Fruit fly (Drosophila melanogaster) S2 (cell line): ENCODE measurements around the gene teq.

Source experiments
- CG8478 ChIP-seq: fragments of >200 bp; optimal IDR thresholded peaks from 2 replicates; lab custom pipeline; 2018
- CTCF ChIP-seq, 2 experiments: fragments of >200 bp; optimal IDR thresholded peaks; 2 replicates each; lab custom pipeline; 2018

teq gene

DNA sequence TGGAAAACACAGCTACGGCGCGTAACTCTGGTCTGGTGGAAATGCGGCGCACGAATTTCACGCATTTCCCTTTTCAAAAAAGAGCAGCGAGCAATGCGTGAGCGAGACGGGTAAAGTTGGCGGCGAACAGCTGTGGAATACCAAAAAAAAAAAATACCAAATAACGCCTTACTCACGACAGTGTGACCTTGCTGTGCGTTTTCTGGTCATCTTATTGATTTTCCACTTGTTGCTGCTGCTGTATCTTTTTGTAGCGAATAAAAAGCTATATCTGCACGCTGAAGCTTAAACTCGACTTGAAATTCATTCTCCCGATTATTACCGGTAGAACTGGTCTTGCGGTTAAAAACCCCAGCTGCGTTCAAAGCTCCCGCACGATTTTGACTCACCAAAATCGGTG, 59.9 kb downstream of the teq start, which contains the start of the genes bol and Dhpr:
Gene bol, minus strand, starts transcription at position 57 of the 400 bp plus-strand sequence.
Gene Dhpr, plus strand, starts transcription at position 212 of the 400 bp plus-strand sequence.
- TF ChIP-seq CTCF (optimal IDR thresholded peaks at IDR 0.05; lab: Kevin White, UChicago) (peak; percentile 28 to 48), CG8478 (no peak)

DNA sequence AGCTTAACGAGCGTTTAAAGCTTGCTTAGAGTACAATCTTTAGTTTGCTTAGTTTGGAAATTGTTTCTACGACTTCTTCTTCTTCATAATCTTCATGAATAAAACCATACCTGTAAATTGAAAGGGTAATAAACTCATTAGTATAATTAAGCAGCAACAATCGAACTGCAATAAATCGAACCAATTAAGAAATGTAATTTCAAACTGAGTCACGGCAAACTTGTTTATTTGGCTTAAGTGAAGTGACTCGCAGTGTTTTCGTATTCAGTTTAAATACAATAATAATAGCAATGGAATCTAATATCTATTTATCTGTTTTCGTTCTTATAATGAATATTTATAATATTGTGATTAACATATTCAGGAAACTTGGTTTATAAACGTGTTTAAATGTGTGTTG, 61.3 kb downstream of the teq start:
- TF ChIP-seq CTCF (optimal IDR thresholded peaks at IDR 0.05; lab: Kevin White, UChicago): no peak
- TF ChIP-seq CG8478: no peak

DNA sequence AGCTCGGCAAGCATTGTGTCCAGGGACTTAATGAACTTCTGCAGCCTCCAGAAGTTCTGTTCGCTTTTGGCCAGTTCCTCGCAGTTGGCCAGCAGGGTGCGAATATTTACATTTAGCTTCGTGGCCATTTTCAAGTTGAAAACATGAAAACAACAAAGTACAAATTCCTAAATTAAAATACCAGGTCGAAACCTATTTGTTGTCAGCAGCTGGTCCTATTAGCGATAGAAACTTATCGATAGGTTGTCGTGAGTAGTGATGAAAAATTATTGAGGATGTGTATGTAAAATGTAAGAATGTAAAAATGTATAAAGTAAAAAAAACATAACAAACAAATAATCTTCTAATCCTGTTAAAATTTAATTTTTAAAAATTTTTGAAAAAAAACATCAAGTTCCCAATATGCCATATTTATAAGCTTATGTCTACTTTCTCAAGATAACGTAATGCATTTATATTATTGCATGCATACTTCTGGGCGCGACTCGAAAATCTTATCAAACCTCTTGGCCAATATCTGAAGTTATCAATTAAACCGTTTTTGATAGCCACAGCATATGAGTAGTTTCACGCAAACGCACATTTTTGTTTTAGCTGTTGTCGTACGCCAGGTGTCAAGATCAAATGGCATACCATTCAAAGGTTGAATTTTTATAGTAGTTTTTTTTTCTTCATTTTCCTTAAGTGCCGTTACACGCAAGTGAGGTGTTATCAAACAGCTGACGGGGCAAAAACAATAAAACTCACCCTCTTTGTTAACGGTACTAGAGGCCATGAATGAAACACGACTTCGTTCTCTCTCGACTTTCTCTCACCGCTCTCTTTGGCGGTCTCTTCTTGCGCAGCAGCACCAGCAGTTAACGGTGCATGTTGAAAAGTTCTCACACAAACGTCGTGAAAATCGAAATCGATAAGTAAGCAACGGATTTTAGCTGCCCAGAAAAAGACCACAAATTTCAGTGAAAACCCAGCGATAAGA, 62.8 kb downstream of the teq start, which contains the start of the genes Use1 and nwk:
Gene Use1, minus strand, starts transcription at position 206 of the 979 bp plus-strand sequence.
Gene nwk, plus strand, starts transcription at position 885 of the 979 bp plus-strand sequence.
- TF ChIP-seq CG8478: no peak
- TF ChIP-seq CTCF (optimal IDR thresholded peaks at IDR 0.05; lab: Kevin White, UChicago): peak in 1 of 2 experiments; percentile 32

DNA sequence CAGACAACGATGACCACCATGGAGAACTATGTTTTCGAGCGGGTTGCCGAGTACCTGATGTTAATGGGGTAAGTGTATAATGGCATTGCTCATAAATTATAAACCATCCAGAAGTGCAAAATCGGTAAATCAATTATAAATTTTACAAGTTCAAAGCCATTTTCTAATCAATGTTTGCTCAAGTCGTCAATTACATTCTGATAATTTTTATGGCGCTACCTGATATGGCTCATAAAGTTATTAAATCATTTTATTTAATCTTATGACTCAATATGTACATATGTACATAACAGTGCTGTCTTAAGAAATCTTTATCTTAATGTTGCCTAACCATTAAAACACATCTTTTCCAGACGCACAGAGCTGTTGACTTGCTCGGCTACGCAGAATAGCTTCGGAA, 65.1 kb downstream of the teq start:
- TF ChIP-seq CG8478 (no peak), CTCF (optimal IDR thresholded peaks at IDR 0.05; lab: Kevin White, UChicago) (no peak)
